Worm (Caenorhabditis elegans): Measurements from ENCODE around the gene pgm-1.

ce11 chrII:4866045-4866444 is 23.2 kb upstream of the pgm-1 start:
- no peak for TF ChIP-seq ztf-23 (GFP tag; IDR thresholded peaks at IDR 0.05)
- no peak for TF ChIP-seq flt-1 (GFP tag; IDR thresholded peaks at IDR 0.05)
- TF ChIP-seq klf-2 (GFP tag; conservative IDR thresholded peaks at IDR 0.05): no peak
- no peak for TF ChIP-seq ref-1 (GFP tag; conservative IDR thresholded peaks at IDR 0.05)
- TF ChIP-seq ztf-29 (GFP tag; IDR thresholded peaks at IDR 0.05): no peak
- TF ChIP-seq med-1 (GFP tag; optimal IDR thresholded peaks at IDR 0.05; ENCODE audit: insufficient read depth): no peak
- TF ChIP-seq T22C8.4 (GFP tag; IDR thresholded peaks at IDR 0.05): no peak
- no peak for TF ChIP-seq cog-1 (tag; optimal IDR thresholded peaks at IDR 0.05)

All from whole organism, midembryonic.